Fruit fly (Drosophila melanogaster): ENCODE results near the gene CG13070.

The CG13070 gene

DNA sequence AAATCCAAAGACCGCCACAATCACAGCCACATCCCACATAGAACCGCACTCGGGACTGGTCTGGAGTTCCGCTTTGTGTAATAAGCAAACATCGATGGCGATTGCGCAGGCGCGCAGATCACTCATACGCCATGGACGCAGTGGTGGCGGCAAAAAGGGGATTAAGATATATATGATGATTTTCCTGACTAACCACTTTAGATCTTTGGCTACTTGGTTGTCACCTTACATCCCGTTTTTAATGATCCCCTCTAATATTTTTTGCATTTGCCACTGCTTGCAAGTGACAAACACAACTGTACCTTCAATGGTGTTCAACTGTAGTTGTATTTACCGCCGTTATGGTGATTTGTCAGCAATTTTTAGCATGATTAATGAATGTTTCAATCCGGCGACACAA lies 46.8 kb downstream of the CG13070 start (continued):
- TF ChIP-seq CG11294 (GFP tag; IDR thresholded peaks at IDR 0.05) (peak; percentile 52), Eip75B (GFP tag; optimal IDR thresholded peaks at IDR 0.05) (peak; percentile 61), CG8319 (GFP tag; optimal IDR thresholded peaks at IDR 0.05) (no peak), lz (GFP tag; optimal IDR thresholded peaks at IDR 0.05) (peak; percentile 52), CG6163 (GFP tag; IDR thresholded peaks at IDR 0.05) (peak; percentile 72; the same call in 2 of the 3 replicates), acj6 (GFP tag; optimal IDR thresholded peaks at IDR 0.05) (peak; percentile 21), CG6276 (GFP tag; optimal IDR thresholded peaks at IDR 0.05) (peak; percentile 69), topi (GFP tag; optimal IDR thresholded peaks at IDR 0.05) (no peak), net (GFP tag; optimal IDR thresholded peaks at IDR 0.05) (peak; percentile 29), CG11902 (GFP tag; optimal IDR thresholded peaks at IDR 0.05) (no peak), pdm3 (GFP tag; optimal IDR thresholded peaks at IDR 0.05) (peak; percentile 36), CG10669 (GFP tag; optimal IDR thresholded peaks at IDR 0.05) (no peak), Eip93F (GFP tag; optimal IDR thresholded peaks at IDR 0.05) (no peak), spab (GFP tag; optimal IDR thresholded peaks at IDR 0.05) (no peak), Hr4 (GFP tag; optimal IDR thresholded peaks at IDR 0.05) (peak; percentile 77), Met (GFP tag; optimal IDR thresholded peaks at IDR 0.05) (no peak), CG3919 (GFP tag; optimal IDR thresholded peaks at IDR 0.05) (peak; percentile 52), OdsH (GFP tag; optimal IDR thresholded peaks at IDR 0.05) (peak; percentile 51), Lpt (GFP tag; optimal IDR thresholded peaks at IDR 0.05) (peak; percentile 56), salr (GFP tag; optimal IDR thresholded peaks at IDR 0.05) (peak in 1 of 2 experiments; percentile 44), Sox14 (GFP tag; optimal IDR thresholded peaks at IDR 0.05) (peak; percentile 38), esn (GFP tag; optimal IDR thresholded peaks at IDR 0.05) (no peak), CG11762 (GFP tag; optimal IDR thresholded peaks at IDR 0.05; ENCODE audit: insufficient read depth) (peak; percentile 8), CG32006 (GFP tag; optimal IDR thresholded peaks at IDR 0.05) (peak; percentile 80), CG4318 (GFP tag; optimal IDR thresholded peaks at IDR 0.05) (peak; percentile 47), vri (GFP tag; optimal IDR thresholded peaks at IDR 0.05) (no peak), Blimp-1 (GFP tag; optimal IDR thresholded peaks at IDR 0.05) (no peak), CG6854 (GFP tag; optimal IDR thresholded peaks at IDR 0.05) (no peak), CG34406 (GFP tag; optimal IDR thresholded peaks at IDR 0.05) (no peak), CG8119 (GFP tag; IDR thresholded peaks at IDR 0.05) (peak; percentile 66), CG3032 (tag; optimal IDR thresholded peaks at IDR 0.05) (no peak), Ets96B (tag; optimal IDR thresholded peaks at IDR 0.05) (no peak), CG6792 (GFP tag; optimal IDR thresholded peaks at IDR 0.05) (peak; percentile 50)

Data from whole organism, prepupa.